Fruit fly (Drosophila melanogaster): ENCODE results near the gene Obp73a.

Obp73a gene

DNA sequence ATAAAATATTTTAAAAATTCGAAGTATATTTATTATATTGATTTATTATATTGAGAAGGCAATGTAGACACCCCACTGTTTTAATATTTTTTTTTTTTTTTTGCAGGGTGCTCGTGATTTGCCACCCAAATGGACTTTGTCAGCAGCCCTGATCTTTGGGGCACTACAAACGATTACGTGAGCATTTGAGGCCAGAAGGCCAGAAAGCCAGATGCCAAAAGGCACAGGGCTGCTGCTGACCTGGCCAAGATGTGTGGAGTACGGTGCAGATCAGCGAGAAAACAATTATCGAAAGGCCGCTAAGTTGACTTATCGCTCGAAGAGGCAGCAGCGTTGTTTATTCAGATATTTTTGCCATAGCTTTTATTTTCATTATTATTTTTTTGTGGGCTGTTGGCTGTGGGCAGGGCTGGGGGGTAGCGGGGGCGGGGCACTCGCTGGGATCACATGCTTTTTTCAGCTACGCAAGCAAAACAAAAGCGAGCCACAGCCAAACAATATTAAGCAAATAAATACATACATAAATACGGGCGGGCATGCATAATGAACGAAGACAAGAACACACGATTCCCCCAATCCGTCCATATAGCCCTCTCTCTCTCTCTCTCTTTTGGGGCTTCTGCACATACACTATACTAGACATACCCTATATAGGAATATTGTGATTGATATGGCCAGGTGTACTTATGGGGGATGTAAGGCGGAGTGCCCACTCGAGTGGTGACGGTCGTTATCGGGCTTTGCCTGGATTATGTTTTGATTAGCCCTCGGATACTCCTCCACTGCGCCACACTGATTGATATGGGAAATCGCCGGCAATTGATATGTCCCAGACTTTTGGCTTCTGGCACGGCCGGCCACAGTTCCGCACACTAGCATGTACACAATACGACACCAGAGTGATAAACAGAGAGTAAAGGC lies 59.4 kb downstream of the Obp73a start (continued):
- TF ChIP-seq dl (GFP tag; optimal IDR thresholded peaks at IDR 0.05; ENCODE audit: insufficient read depth in 1 of 2, partially characterized antibody in 2 of 2) (no peak), ey (GFP tag; optimal IDR thresholded peaks at IDR 0.05) (no peak), Rel (GFP tag; optimal IDR thresholded peaks at IDR 0.05) (no peak), Rel (tag; optimal IDR thresholded peaks at IDR 0.05) (peak; percentile 77), Jra (GFP tag; optimal IDR thresholded peaks at IDR 0.05) (no peak)

- no peak for TF ChIP-seq usp (GFP tag; optimal IDR thresholded peaks at IDR 0.05)
- TF ChIP-seq tai (GFP tag; optimal IDR thresholded peaks at IDR 0.05) = no peak
- peak; percentile 74 for TF ChIP-seq dmrt93B (GFP tag; optimal IDR thresholded peaks at IDR 0.05)
- TF ChIP-seq lola (GFP tag; optimal IDR thresholded peaks at IDR 0.05) = no peak
- no peak for TF ChIP-seq Hr83 (GFP tag; optimal IDR thresholded peaks at IDR 0.05; ENCODE audit: poor library complexity, severe bottlenecking)
- peak; percentile 40 for TF ChIP-seq OdsH (GFP tag; optimal IDR thresholded peaks at IDR 0.05)
- peak; percentile 74 for TF ChIP-seq ey (GFP tag; optimal IDR thresholded peaks at IDR 0.05)
- no peak for TF ChIP-seq CG9705 (GFP tag; optimal IDR thresholded peaks at IDR 0.05)
- no peak for TF ChIP-seq sage (GFP tag; optimal IDR thresholded peaks at IDR 0.05)
- TF ChIP-seq Dif (GFP tag; optimal IDR thresholded peaks at IDR 0.05; ENCODE audit: partially characterized antibody) = no peak
- TF ChIP-seq Jra (GFP tag; optimal IDR thresholded peaks at IDR 0.05) = no peak
- no peak for TF ChIP-seq Rel (GFP tag; optimal IDR thresholded peaks at IDR 0.05)
- TF ChIP-seq Rel (tag; optimal IDR thresholded peaks at IDR 0.05) = no peak
- peak; percentile 74 for TF ChIP-seq br (GFP tag; optimal IDR thresholded peaks at IDR 0.05)
- no peak for TF ChIP-seq Abd-B (GFP tag; optimal IDR thresholded peaks at IDR 0.05)
- TF ChIP-seq GATAd (GFP tag; optimal IDR thresholded peaks at IDR 0.05) = no peak
- TF ChIP-seq sv (GFP tag; optimal IDR thresholded peaks at IDR 0.05) = peak; percentile 70
- no peak for TF ChIP-seq CG32264 (GFP tag; optimal IDR thresholded peaks at IDR 0.05)
- peak; percentile 76 for TF ChIP-seq fru (GFP tag; optimal IDR thresholded peaks at IDR 0.05)
- no peak for TF ChIP-seq Mio (GFP tag; optimal IDR thresholded peaks at IDR 0.05)
- peak; percentile 45 for TF ChIP-seq Hnf4 (GFP tag; optimal IDR thresholded peaks at IDR 0.05)
- TF ChIP-seq woc (GFP tag; optimal IDR thresholded peaks at IDR 0.05) = peak; percentile 45
- TF ChIP-seq CrebA (GFP tag; optimal IDR thresholded peaks at IDR 0.05; ENCODE audit: borderline replicate concordance) = no peak
- peak; percentile 63 for TF ChIP-seq rgr (GFP tag; optimal IDR thresholded peaks at IDR 0.05)
- TF ChIP-seq jim (GFP tag; optimal IDR thresholded peaks at IDR 0.05) = no peak
- no peak for TF ChIP-seq brk (GFP tag; optimal IDR thresholded peaks at IDR 0.05)
- no peak for TF ChIP-seq Myc (optimal IDR thresholded peaks at IDR 0.05)
- TF ChIP-seq Vsx2 (GFP tag; optimal IDR thresholded peaks at IDR 0.05; ENCODE audit: partially characterized antibody) = no peak
- no peak for TF ChIP-seq pan (optimal IDR thresholded peaks at IDR 0.05)
- no peak for TF ChIP-seq dsf (GFP tag; optimal IDR thresholded peaks at IDR 0.05; ENCODE audit: borderline replicate concordance)
- TF ChIP-seq Sp1 (GFP tag; optimal IDR thresholded peaks at IDR 0.05) = peak; percentile 66
- no peak for TF ChIP-seq Dfd (GFP tag; optimal IDR thresholded peaks at IDR 0.05)
- TF ChIP-seq foxo (GFP tag; optimal IDR thresholded peaks at IDR 0.05) = peak in 1 of 2 experiments; percentile 66
- peak; percentile 73 for TF ChIP-seq HLH106 (tag; optimal IDR thresholded peaks at IDR 0.05)
- peak; percentile 30 for TF ChIP-seq psq (GFP tag; optimal IDR thresholded peaks at IDR 0.05)
- no peak for TF ChIP-seq Hr78 (GFP tag; optimal IDR thresholded peaks at IDR 0.05)
- no peak for TF ChIP-seq dl (GFP tag; optimal IDR thresholded peaks at IDR 0.05; ENCODE audit: insufficient read depth in 1 of 2, partially characterized antibody in 2 of 2)
- TF ChIP-seq N (GFP tag; optimal IDR thresholded peaks at IDR 0.05) = no peak
- peak; percentile 63 for TF ChIP-seq h (GFP tag; optimal IDR thresholded peaks at IDR 0.05)
Observed at dm6 chr3L:17004218-17004759, 60.1 kb downstream of the Obp73a start.
